Worm (Caenorhabditis elegans) whole organism, young adult: Measurements from ENCODE around the gene C39B10.4.

Experiments
- B0035.1 ChIP-seq: sonication (generic microtip); optimal IDR thresholded peaks from 2 replicates; lab custom pipeline; 2016; ENCODE audit warnings: missing genetic modification characterization, mild to moderate bottlenecking, missing compliant biosample characterization, missing genotype, missing genetic modification reagents
- B0336.3 ChIP-seq: fragments of 200-800 bp; sonication (Bioruptor generic); IDR thresholded peaks from 2 replicates; pipeline ENCODE4 v1.3.6; 2022; ENCODE audit warnings: missing genetic modification characterization, missing compliant biosample characterization
- C17E4.6 ChIP-seq: fragments of 200-800 bp; sonication (Bioruptor generic); IDR thresholded peaks from 2 replicates; pipeline ENCODE4 v1.3.6; 2022; ENCODE audit warnings: missing genetic modification reagents, missing genetic modification characterization, missing compliant biosample characterization
- D2030.7 ChIP-seq: fragments of 200-800 bp; sonication (Bioruptor generic); IDR thresholded peaks from 2 replicates; pipeline ENCODE4 v1.3.6; 2022; ENCODE audit warnings: missing genetic modification reagents, missing genetic modification characterization, missing compliant biosample characterization
- F10E7.11 ChIP-seq: sonication (generic microtip); optimal IDR thresholded peaks from 2 replicates; lab custom pipeline; 2017; ENCODE audit warnings: mild to moderate bottlenecking, missing genetic modification characterization, moderate library complexity, missing compliant biosample characterization
- F23B12.7 ChIP-seq: sonication (generic microtip); optimal IDR thresholded peaks from 2 replicates; lab custom pipeline; 2017; ENCODE audit warnings: missing genetic modification characterization, mild to moderate bottlenecking, missing compliant biosample characterization, antibody characterized with exemption, moderate library complexity; ENCODE audit not compliant: insufficient read depth
- F37B4.10 ChIP-seq: fragments of 200-800 bp; sonication (Bioruptor generic); IDR thresholded peaks from 2 replicates; pipeline ENCODE4 v1.3.6; 2022; ENCODE audit warnings: missing genetic modification characterization, missing compliant biosample characterization
- F39B2.1 ChIP-seq: fragments of 200-800 bp; sonication (Bioruptor generic); IDR thresholded peaks from 2 replicates; pipeline ENCODE4 v1.3.6; 2022; ENCODE audit warnings: missing genetic modification reagents, missing genetic modification characterization, missing compliant biosample characterization
- F49E8.2 ChIP-seq: sonication (generic microtip); optimal IDR thresholded peaks from 3 replicates; lab custom pipeline; 2017; ENCODE audit warnings: missing genetic modification characterization, mild to moderate bottlenecking, missing compliant biosample characterization, antibody characterized with exemption, moderate library complexity; ENCODE audit not compliant: insufficient read depth
- F55B11.4 ChIP-seq: sonication (generic microtip); optimal IDR thresholded peaks from 2 replicates; lab custom pipeline; 2016; ENCODE audit warnings: missing compliant biosample characterization, missing genetic modification characterization, borderline replicate concordance; ENCODE audit not compliant: insufficient read depth
- K11D2.4 ChIP-seq: fragments of 200-800 bp; sonication (Bioruptor generic); IDR thresholded peaks from 2 replicates; pipeline ENCODE4 v1.3.6; 2022; ENCODE audit warnings: missing genetic modification reagents, missing genetic modification characterization, missing compliant biosample characterization
- T07F8.4 ChIP-seq: sonication (generic microtip); optimal IDR thresholded peaks from 2 replicates; lab custom pipeline; 2016; ENCODE audit warnings: mild to moderate bottlenecking, missing genetic modification characterization, moderate library complexity, missing compliant biosample characterization
- Y53F4B.3 ChIP-seq: fragments of 200-800 bp; sonication (Bioruptor generic); IDR thresholded peaks from 2 replicates; pipeline ENCODE4 v1.3.6; 2022; ENCODE audit warnings: missing genetic modification reagents, missing genetic modification characterization, missing compliant biosample characterization
- Y53G8AR.9 ChIP-seq: fragments of 200-800 bp; sonication (Bioruptor generic); conservative IDR thresholded peaks from 2 replicates; pipeline ENCODE4 v1.3.6; 2022; ENCODE audit warnings: missing genetic modification reagents, missing genetic modification characterization, missing compliant biosample characterization
- ama-1 ChIP-seq, 3 experiments: fragments of 150-350 bp in 1 of 3; sonication (generic microtip) in 2 of 3; optimal IDR thresholded peaks; 2 replicates each; lab custom pipeline; 2014 to 2018; ENCODE audit warnings: missing biosample characterization in 2 of 3, missing genetic modification characterization in 2 of 3, missing genetic modification reagents in 2 of 3
- aptf-2 ChIP-seq: fragments of 200-800 bp; sonication (Bioruptor generic); conservative IDR thresholded peaks from 2 replicates; pipeline ENCODE4 v1.3.6; 2022; ENCODE audit warnings: missing genetic modification reagents, missing genetic modification characterization, missing compliant biosample characterization
- aptf-3 ChIP-seq: fragments of 200-800 bp; sonication (Bioruptor generic); IDR thresholded peaks from 2 replicates; pipeline ENCODE4 v1.3.6; 2022; ENCODE audit warnings: missing genetic modification characterization, missing compliant biosample characterization
- atf-7 ChIP-seq: sonication (generic microtip); optimal IDR thresholded peaks from 2 replicates; lab custom pipeline; 2017; ENCODE audit warnings: mild to moderate bottlenecking, missing genetic modification characterization, missing compliant biosample characterization
- athp-1 ChIP-seq: sonication (generic microtip); optimal IDR thresholded peaks from 2 replicates; lab custom pipeline; 2017; ENCODE audit warnings: mild to moderate bottlenecking, missing genetic modification characterization, missing compliant biosample characterization
- attf-3 ChIP-seq: fragments of 200-800 bp; sonication (Bioruptor generic); conservative IDR thresholded peaks from 2 replicates; pipeline ENCODE4 v1.3.6; 2022; ENCODE audit warnings: missing genetic modification reagents, missing genetic modification characterization, missing compliant biosample characterization
- ceh-100 ChIP-seq: fragments of 200-800 bp; sonication (Bioruptor generic); IDR thresholded peaks from 2 replicates; pipeline ENCODE4 v1.3.6; 2022; ENCODE audit warnings: missing genetic modification reagents, missing genetic modification characterization, missing compliant biosample characterization
- ceh-40 ChIP-seq: fragments of 200-800 bp; sonication (Bioruptor generic); IDR thresholded peaks from 2 replicates; pipeline ENCODE4 v1.3.6; 2022; ENCODE audit warnings: missing genetic modification characterization, missing compliant biosample characterization
- ceh-91 ChIP-seq: fragments of 200-800 bp; sonication (Bioruptor generic); IDR thresholded peaks from 2 replicates; pipeline ENCODE4 v1.3.6; 2022; ENCODE audit warnings: missing genetic modification reagents, missing genetic modification characterization, missing compliant biosample characterization
- die-1 ChIP-seq: sonication (generic microtip); optimal IDR thresholded peaks from 2 replicates; lab custom pipeline; 2016; ENCODE audit warnings: missing genotype, mild to moderate bottlenecking, missing genetic modification characterization, missing compliant biosample characterization
- dox-1 ChIP-seq: fragments of 200-800 bp; sonication (Bioruptor generic); IDR thresholded peaks from 2 replicates; pipeline ENCODE4 v1.3.6; 2022; ENCODE audit warnings: missing genetic modification reagents, missing genetic modification characterization, missing compliant biosample characterization
- egl-18 ChIP-seq: fragments of 200-800 bp; sonication (Bioruptor generic); IDR thresholded peaks from 2 replicates; pipeline ENCODE4 v1.3.6; 2022; ENCODE audit warnings: missing genetic modification reagents, missing genetic modification characterization, missing compliant biosample characterization
- egl-44 ChIP-seq: fragments of 200-800 bp; sonication (Bioruptor generic); IDR thresholded peaks from 2 replicates; pipeline ENCODE4 v1.3.6; 2022; ENCODE audit warnings: missing genetic modification reagents, missing genetic modification characterization, missing compliant biosample characterization
- egrh-3 ChIP-seq: fragments of 200-800 bp; sonication (Bioruptor generic); IDR thresholded peaks from 2 replicates; pipeline ENCODE4 v1.3.6; 2022; ENCODE audit warnings: missing genetic modification reagents, missing genetic modification characterization, missing compliant biosample characterization
- hlh-26 ChIP-seq: fragments of 200-800 bp; sonication (Bioruptor generic); conservative IDR thresholded peaks from 2 replicates; pipeline ENCODE4 v1.3.6; 2022; ENCODE audit warnings: missing genetic modification reagents, missing genetic modification characterization, missing compliant biosample characterization
- let-607 ChIP-seq, 2 experiments: fragments of 200-800 bp in 1 of 2; sonication (Bioruptor generic) in 1 of 2; sonication (generic microtip) in 1 of 2; optimal IDR thresholded peaks; 2 replicates each; lab custom pipeline; 2016 to 2018; ENCODE audit warnings: mild to moderate bottlenecking in 2 of 2, missing compliant biosample characterization in 2 of 2, missing genetic modification characterization in 2 of 2, moderate library complexity in 2 of 2, missing genotype in 1 of 2
- madf-10 ChIP-seq: sonication (generic microtip); optimal IDR thresholded peaks from 2 replicates; lab custom pipeline; 2016; ENCODE audit warnings: mild to moderate bottlenecking, missing genetic modification characterization, missing compliant biosample characterization
- mel-28 ChIP-seq: sonication (generic microtip); optimal IDR thresholded peaks from 2 replicates; lab custom pipeline; 2016; ENCODE audit warnings: borderline replicate concordance, mild to moderate bottlenecking, missing genetic modification characterization, missing compliant biosample characterization
- mes-4 ChIP-seq: sonication (generic microtip); optimal IDR thresholded peaks from 2 replicates; lab custom pipeline; 2016; ENCODE audit warnings: missing genotype, missing genetic modification characterization, missing compliant biosample characterization
- nfya-1 ChIP-seq: sonication (generic microtip); optimal IDR thresholded peaks from 2 replicates; lab custom pipeline; 2017; ENCODE audit warnings: antibody characterized with exemption, missing compliant biosample characterization, missing genetic modification characterization, borderline replicate concordance; ENCODE audit not compliant: insufficient read depth
- nfya-2 ChIP-seq: fragments of 200-800 bp; sonication (Bioruptor generic); IDR thresholded peaks from 2 replicates; pipeline ENCODE4 v1.3.6; 2022; ENCODE audit warnings: missing genetic modification reagents, missing genetic modification characterization, missing compliant biosample characterization
- nfyb-1 ChIP-seq: fragments of 200-800 bp; sonication (Bioruptor generic); IDR thresholded peaks from 2 replicates; pipeline ENCODE4 v1.3.6; 2022; ENCODE audit warnings: missing genetic modification reagents, missing genetic modification characterization, missing compliant biosample characterization
- nhr-80 ChIP-seq: sonication (generic microtip); optimal IDR thresholded peaks from 2 replicates; lab custom pipeline; 2016; ENCODE audit warnings: missing genetic modification characterization, missing compliant biosample characterization
- nhr-90 ChIP-seq: sonication (generic microtip); optimal IDR thresholded peaks from 2 replicates; lab custom pipeline; 2016; ENCODE audit warnings: missing genotype, mild to moderate bottlenecking, missing genetic modification characterization, missing compliant biosample characterization
- rpc-1 ChIP-seq, 2 experiments: fragments of 150-350 bp in 1 of 2; sonication (generic microtip) in 1 of 2; optimal IDR thresholded peaks; 2 replicates each; lab custom pipeline; 2014 to 2018; ENCODE audit warnings: missing biosample characterization in 1 of 2, missing genetic modification characterization in 1 of 2, missing genetic modification reagents in 1 of 2, missing genotype in 1 of 2
- snpc-1.1 ChIP-seq: sonication (generic microtip); optimal IDR thresholded peaks from 2 replicates; lab custom pipeline; 2017; ENCODE audit warnings: missing genetic modification characterization, mild to moderate bottlenecking, missing compliant biosample characterization, antibody characterized with exemption, moderate library complexity, missing genotype, missing genetic modification reagents; ENCODE audit not compliant: insufficient read depth
- snpc-3.4 ChIP-seq: sonication (generic microtip); optimal IDR thresholded peaks from 2 replicates; lab custom pipeline; 2017; ENCODE audit warnings: missing genetic modification characterization, mild to moderate bottlenecking, missing compliant biosample characterization, antibody characterized with exemption, moderate library complexity, missing genotype, missing genetic modification reagents
- tbx-9 ChIP-seq: sonication (generic microtip); optimal IDR thresholded peaks from 2 replicates; lab custom pipeline; 2016; ENCODE audit warnings: borderline replicate concordance, missing genetic modification characterization, inconsistent platforms, missing compliant biosample characterization
- zfh-2 ChIP-seq: fragments of 200-800 bp; sonication (Bioruptor generic); conservative IDR thresholded peaks from 2 replicates; pipeline ENCODE4 v1.3.6; 2022; ENCODE audit warnings: missing genetic modification reagents, missing genetic modification characterization, missing compliant biosample characterization
- ztf-3 ChIP-seq: fragments of 200-800 bp; sonication (Bioruptor generic); optimal IDR thresholded peaks from 2 replicates; lab custom pipeline; 2018; ENCODE audit warnings: mild to moderate bottlenecking, missing genetic modification characterization, missing compliant biosample characterization

Gene C39B10.4

DNA sequence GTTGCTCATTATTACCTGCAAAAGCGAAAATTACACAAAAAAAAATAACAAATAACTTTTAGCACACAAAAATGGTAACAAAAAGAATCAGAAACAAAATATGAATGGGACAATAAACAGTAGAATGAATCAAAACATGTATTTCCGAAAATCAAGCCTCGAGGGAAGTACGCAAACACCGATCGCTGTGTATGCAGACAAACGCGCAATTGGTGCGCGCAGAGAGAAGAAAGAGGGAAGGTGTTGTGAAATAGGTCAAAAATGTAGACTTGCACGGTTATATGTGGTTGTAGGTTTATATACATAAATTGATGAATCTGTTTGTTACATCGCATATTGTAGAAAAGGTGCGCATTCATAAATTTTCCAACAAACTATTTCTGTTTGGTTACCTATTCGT, 25.1 kb upstream of the C39B10.4 start, which contains the start of gene cdk-11.2 (continued):
- TF ChIP-seq D2030.7 (GFP tag; lab: Robert Waterston, UW) (no peak), tbx-9 (tag; lab: Kevin White, UChicago) (no peak), let-607 (tag; optimal IDR thresholded peaks at IDR 0.05; lab: Kevin White, UChicago) (no peak), K11D2.4 (no peak), egl-18 (GFP tag; lab: Robert Waterston, UW) (no peak), zfh-2 (no peak), F39B2.1 (GFP tag; lab: Robert Waterston, UW) (no peak), atf-7 (tag; lab: Kevin White, UChicago) (no peak), aptf-3 (no peak), attf-3 (GFP tag; lab: Robert Waterston, UW) (no peak), F55B11.4 (tag; lab: Kevin White, UChicago) (no peak), egl-44 (GFP tag; lab: Robert Waterston, UW) (no peak), nhr-90 (no peak), B0035.1 (tag; lab: Kevin White, UChicago) (no peak), Y53G8AR.9 (GFP tag; lab: Robert Waterston, UW) (no peak), F23B12.7 (tag; lab: Kevin White, UChicago) (no peak), ceh-100 (no peak), ceh-40 (GFP tag; lab: Robert Waterston, UW) (no peak), dox-1 (GFP tag; lab: Robert Waterston, UW) (peak; percentile 50; the same call in 1 of the 2 replicates), snpc-1.1 (tag; lab: Kevin White, UChicago) (no peak), F37B4.10 (GFP tag; lab: Robert Waterston, UW) (no peak), snpc-3.4 (tag; lab: Kevin White, UChicago) (no peak), die-1 (no peak), F49E8.2 (tag; lab: Kevin White, UChicago) (no peak), rpc-1 (optimal IDR thresholded peaks at IDR 0.05; lab: Kevin White, UChicago) (no peak), rpc-1 (tag; optimal IDR thresholded peaks at IDR 0.05; lab: Kevin White, UChicago) (no peak), nfya-2 (GFP tag; lab: Robert Waterston, UW) (no peak), B0336.3 (GFP tag; lab: Robert Waterston, UW) (no peak), mes-4 (tag; lab: Kevin White, UChicago) (no peak), aptf-2 (GFP tag; lab: Robert Waterston, UW) (peak; percentile 94), C17E4.6 (no peak), T07F8.4 (tag; lab: Kevin White, UChicago) (no peak), athp-1 (tag; lab: Kevin White, UChicago) (no peak), egrh-3 (GFP tag; lab: Robert Waterston, UW) (no peak), nfyb-1 (GFP tag; lab: Robert Waterston, UW) (no peak), mel-28 (tag; lab: Kevin White, UChicago) (no peak), ama-1 (optimal IDR thresholded peaks at IDR 0.05; lab: Kevin White, UChicago) (no peak), ama-1 (GFP tag; optimal IDR thresholded peaks at IDR 0.05; lab: Kevin White, UChicago) (no peak), hlh-26 (GFP tag; lab: Robert Waterston, UW) (no peak)
- TF ChIP-seq, all 124 proteins: peak for 14

DNA sequence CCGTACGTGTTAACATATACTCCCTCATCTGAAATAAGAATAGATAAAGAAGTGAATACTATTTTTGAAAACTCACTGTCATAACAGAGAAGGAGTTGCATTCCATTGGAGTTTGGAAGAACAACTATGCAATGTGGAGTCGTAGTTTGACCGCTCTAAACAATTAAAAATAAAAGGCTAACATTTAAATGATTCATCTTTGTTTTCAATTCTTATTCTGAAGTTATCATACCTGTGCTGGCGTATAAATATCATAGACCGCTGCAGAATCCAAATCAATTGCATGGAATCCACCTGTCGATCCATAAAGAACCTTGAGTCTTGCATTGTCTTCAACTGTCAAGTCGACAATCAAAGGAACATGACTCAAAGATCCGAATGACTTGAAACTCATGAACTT, 22.1 kb upstream of the C39B10.4 start:
- no peak for TF ChIP-seq madf-10 (tag; lab: Kevin White, UChicago)
- TF ChIP-seq ceh-91 (GFP tag; lab: Robert Waterston, UW): no peak
- no peak for TF ChIP-seq F10E7.11
- TF ChIP-seq nhr-80 (tag; lab: Kevin White, UChicago): no peak
- no peak for TF ChIP-seq F49E8.2 (tag; lab: Kevin White, UChicago)
- no peak for TF ChIP-seq nfya-1 (tag; lab: Kevin White, UChicago)
- TF ChIP-seq Y53F4B.3: no peak
- TF ChIP-seq ztf-3 (GFP tag; lab: Kevin White, UChicago): no peak
- TF ChIP-seq attf-3 (GFP tag; lab: Robert Waterston, UW): no peak
